Fruit fly (Drosophila melanogaster) whole organism, prepupa: Measurements from ENCODE around the gene MED15.

Experiments used
- Blimp-1 ChIP-seq: fragments of 200-800 bp; sonication (Bioruptor generic); optimal IDR thresholded peaks from 3 replicates; lab custom pipeline; 2017; ENCODE audit warnings: missing biosample characterization, missing genetic modification characterization, mild to moderate bottlenecking, moderate library complexity, missing genetic modification reagents
- CG10669 ChIP-seq: fragments of 200-800 bp; sonication (Bioruptor generic); optimal IDR thresholded peaks from 3 replicates; lab custom pipeline; 2018; ENCODE audit warnings: missing biosample characterization, mild to moderate bottlenecking, missing genetic modification characterization, moderate library complexity
- CG1621 ChIP-seq: fragments of 200-800 bp; sonication (Bioruptor generic); optimal IDR thresholded peaks from 3 replicates; lab custom pipeline; 2018; ENCODE audit warnings: missing biosample characterization, mild to moderate bottlenecking, missing genetic modification characterization
- CG6808 ChIP-seq: fragments of 200-800 bp; sonication (Bioruptor generic); optimal IDR thresholded peaks from 3 replicates; lab custom pipeline; 2017; ENCODE audit warnings: missing biosample characterization, missing genetic modification characterization, mild to moderate bottlenecking, moderate library complexity, missing genetic modification reagents
- CG6854 ChIP-seq: fragments of 200-800 bp; sonication (Bioruptor generic); optimal IDR thresholded peaks from 2 replicates; lab custom pipeline; 2017; ENCODE audit warnings: missing biosample characterization, mild to moderate bottlenecking, missing genetic modification characterization
- CG7368 ChIP-seq: fragments of 200-800 bp; sonication (Bioruptor generic); optimal IDR thresholded peaks from 3 replicates; lab custom pipeline; 2016; ENCODE audit warnings: missing biosample characterization, missing genetic modification characterization
- CG8119 ChIP-seq: fragments of 200-800 bp; sonication (Bioruptor generic); IDR thresholded peaks from 3 replicates; pipeline ENCODE4 v1.3.6; 2022; ENCODE audit warnings: missing biosample characterization, missing genetic modification characterization
- CG8319 ChIP-seq: fragments of 200-800 bp; sonication (Bioruptor generic); optimal IDR thresholded peaks from 3 replicates; lab custom pipeline; 2016; ENCODE audit warnings: missing biosample characterization, missing genetic modification characterization
- CG9139 ChIP-seq: fragments of 200-800 bp; sonication (Bioruptor generic); optimal IDR thresholded peaks from 3 replicates; lab custom pipeline; 2017; ENCODE audit warnings: missing biosample characterization, mild to moderate bottlenecking, missing genetic modification characterization
- dsx ChIP-seq: fragments of 200-800 bp; optimal IDR thresholded peaks from 3 replicates; lab custom pipeline; 2019; ENCODE audit warnings: missing biosample characterization, mild to moderate bottlenecking, missing genetic modification characterization, moderate library complexity; ENCODE audit not compliant: poor library complexity, severe bottlenecking
- vri ChIP-seq: fragments of 200-800 bp; sonication (Bioruptor generic); optimal IDR thresholded peaks from 3 replicates; lab custom pipeline; 2016; ENCODE audit warnings: missing biosample characterization, mild to moderate bottlenecking, missing genetic modification characterization

- TF ChIP-seq CG6808 (peak; percentile 5), vri (GFP tag; lab: Kevin White, UChicago) (peak; percentile 89), CG7368 (GFP tag; lab: Kevin White, UChicago) (no peak), CG8119 (GFP tag; lab: Robert Waterston, UW) (peak; percentile 55; the same call in 2 of the 3 replicates), CG8319 (GFP tag; lab: Kevin White, UChicago) (peak; percentile 14), CG9139 (GFP tag; lab: Kevin White, UChicago) (no peak), CG1621 (tag; lab: Kevin White, UChicago) (peak; percentile 5), CG10669 (GFP tag; lab: Kevin White, UChicago) (peak; percentile 10), Blimp-1 (GFP tag; lab: Kevin White, UChicago) (peak; percentile 7), CG6854 (GFP tag; lab: Kevin White, UChicago) (peak; percentile 22), dsx (no peak)
Observed at dm6 chr2L:423160-423559, 49.7 kb upstream of the MED15 start.
